Fruit fly (Drosophila melanogaster) whole organism, embryonic: ENCODE measurements around the gene AstC.

Experiments used
- BEAF-32 ChIP-seq: fragments of 200-800 bp; sonication (Bioruptor generic); optimal IDR thresholded peaks from 3 replicates; lab custom pipeline; 2017; ENCODE audit warnings: missing biosample characterization, missing genetic modification characterization, mild to moderate bottlenecking, moderate library complexity, missing genetic modification reagents
- Bdp1 ChIP-seq: fragments of 200-800 bp; sonication (Bioruptor generic); optimal IDR thresholded peaks from 3 replicates; lab custom pipeline; 2016; ENCODE audit warnings: missing biosample characterization, missing genetic modification characterization
- CG10543 ChIP-seq: fragments of 200-800 bp; sonication (Bioruptor generic); optimal IDR thresholded peaks from 3 replicates; lab custom pipeline; 2017; ENCODE audit warnings: missing biosample characterization, mild to moderate bottlenecking, missing genetic modification characterization, moderate library complexity
- CG10565 ChIP-seq: fragments of 200-800 bp; sonication (Bioruptor generic); optimal IDR thresholded peaks from 3 replicates; lab custom pipeline; 2016; ENCODE audit warnings: missing biosample characterization, mild to moderate bottlenecking, missing genetic modification characterization
- CG13775 ChIP-seq: fragments of 200-800 bp; sonication (Bioruptor generic); optimal IDR thresholded peaks from 3 replicates; lab custom pipeline; 2017; ENCODE audit warnings: missing biosample characterization, mild to moderate bottlenecking, missing genetic modification characterization
- CG14667 ChIP-seq: fragments of 200-800 bp; sonication (Bioruptor generic); IDR thresholded peaks from 2 replicates; pipeline ENCODE4 v1.3.6; 2022; ENCODE audit warnings: missing biosample characterization, missing genetic modification characterization
- CG15269 ChIP-seq: fragments of 200-800 bp; sonication (Bioruptor generic); optimal IDR thresholded peaks from 2 replicates; lab custom pipeline; 2018; ENCODE audit warnings: missing biosample characterization, mild to moderate bottlenecking, missing genetic modification characterization, moderate library complexity
- CG15514 ChIP-seq: fragments of 200-800 bp; sonication (Bioruptor generic); optimal IDR thresholded peaks from 3 replicates; lab custom pipeline; 2017; ENCODE audit warnings: missing biosample characterization, missing genetic modification characterization, mild to moderate bottlenecking, moderate library complexity, missing genetic modification reagents
- CG17361 ChIP-seq: fragments of 200-800 bp; sonication (Bioruptor generic); IDR thresholded peaks from 3 replicates; pipeline ENCODE4 v1.3.6; 2022; ENCODE audit warnings: missing biosample characterization, missing genetic modification characterization
- CG17612 ChIP-seq: fragments of 200-800 bp; sonication (Bioruptor generic); IDR thresholded peaks from 2 replicates; pipeline ENCODE4 v1.3.6; 2022; ENCODE audit warnings: missing biosample characterization, missing genetic modification characterization
- CG17802 ChIP-seq: fragments of 200-800 bp; sonication (Bioruptor generic); optimal IDR thresholded peaks from 2 replicates; lab custom pipeline; 2018; ENCODE audit warnings: missing biosample characterization, mild to moderate bottlenecking, missing genetic modification characterization, moderate library complexity
- CG18262 ChIP-seq: fragments of 200-800 bp; optimal IDR thresholded peaks from 3 replicates; lab custom pipeline; 2019; ENCODE audit warnings: missing biosample characterization, mild to moderate bottlenecking, missing genetic modification characterization, moderate library complexity
- CG18476 ChIP-seq: fragments of 200-800 bp; sonication (Bioruptor generic); optimal IDR thresholded peaks from 2 replicates; lab custom pipeline; 2016; ENCODE audit warnings: missing biosample characterization, mild to moderate bottlenecking, missing genetic modification characterization
- CG18599 ChIP-seq: fragments of 200-800 bp; sonication (Bioruptor generic); optimal IDR thresholded peaks from 3 replicates; lab custom pipeline; 2017; ENCODE audit warnings: missing biosample characterization, missing genetic modification characterization, mild to moderate bottlenecking, moderate library complexity, missing genetic modification reagents
- CG3726 ChIP-seq: fragments of 200-800 bp; sonication (Bioruptor generic); IDR thresholded peaks from 3 replicates; pipeline ENCODE4, ENCODE4 v1.3.6; 2022; ENCODE audit warnings: missing biosample characterization, missing genetic modification characterization
- CG4424 ChIP-seq: fragments of 200-800 bp; sonication (Bioruptor generic); optimal IDR thresholded peaks from 3 replicates; lab custom pipeline; 2016; ENCODE audit warnings: missing biosample characterization, missing genetic modification characterization
- CG5180 ChIP-seq: fragments of 200-800 bp; sonication (Bioruptor generic); optimal IDR thresholded peaks from 3 replicates; lab custom pipeline; 2017; ENCODE audit warnings: missing biosample characterization, missing genetic modification characterization, mild to moderate bottlenecking, moderate library complexity, missing genetic modification reagents
- CG6854 ChIP-seq: fragments of 200-800 bp; sonication (Bioruptor generic); optimal IDR thresholded peaks from 3 replicates; lab custom pipeline; 2017; ENCODE audit warnings: missing biosample characterization, mild to moderate bottlenecking, missing genetic modification characterization
- CG7357 ChIP-seq: fragments of 200-800 bp; sonication (Bioruptor generic); IDR thresholded peaks from 3 replicates; pipeline ENCODE4 v1.3.6; 2022; ENCODE audit warnings: missing biosample characterization, missing genetic modification characterization
- CG7928 ChIP-seq: fragments of 200-800 bp; sonication (Bioruptor generic); optimal IDR thresholded peaks from 2 replicates; lab custom pipeline; 2017; ENCODE audit warnings: missing biosample characterization, mild to moderate bottlenecking, missing genetic modification characterization
- CG8924 ChIP-seq: fragments of 200-800 bp; optimal IDR thresholded peaks from 3 replicates; lab custom pipeline; 2019; ENCODE audit warnings: missing biosample characterization, mild to moderate bottlenecking, missing genetic modification characterization, moderate library complexity
- Camta ChIP-seq: fragments of 200-800 bp; sonication (Bioruptor generic); optimal IDR thresholded peaks from 2 replicates; lab custom pipeline; 2016; ENCODE audit warnings: missing biosample characterization, missing genetic modification characterization
- Dll ChIP-seq: fragments of 200-800 bp; sonication (Bioruptor generic); IDR thresholded peaks from 4 replicates; pipeline ENCODE4 v1.3.6; 2022; ENCODE audit warnings: missing biosample characterization, missing genetic modification characterization; ENCODE audit not compliant: partially characterized antibody
- E2f1 ChIP-seq: fragments of 200-800 bp; sonication (Bioruptor generic); IDR thresholded peaks from 2 replicates; pipeline ENCODE4 v1.3.6; 2022; ENCODE audit warnings: missing biosample characterization, missing genetic modification characterization
- Elba2 ChIP-seq: fragments of 200-800 bp; sonication (Bioruptor generic); optimal IDR thresholded peaks from 3 replicates; lab custom pipeline; 2016; ENCODE audit warnings: missing biosample characterization, missing genetic modification characterization
- Lpt ChIP-seq: fragments of >200 bp; optimal IDR thresholded peaks from 2 replicates; lab custom pipeline; 2018; ENCODE audit warnings: missing biosample characterization, missing genetic modification characterization
- MBD-R2 ChIP-seq: fragments of 200-800 bp; sonication (Bioruptor generic); IDR thresholded peaks from 2 replicates; pipeline ENCODE4 v1.3.6; 2022; ENCODE audit warnings: missing biosample characterization, missing genetic modification characterization
- Neu2 ChIP-seq: fragments of 200-800 bp; sonication (Bioruptor generic); optimal IDR thresholded peaks from 3 replicates; lab custom pipeline; 2016; ENCODE audit warnings: missing biosample characterization, missing genetic modification characterization, borderline replicate concordance
- Ravus ChIP-seq: fragments of 200-800 bp; sonication (Bioruptor generic); IDR thresholded peaks from 2 replicates; pipeline ENCODE4 v1.3.6; 2022; ENCODE audit warnings: missing biosample characterization, missing genetic modification characterization
- Ssrp ChIP-seq: fragments of 200-800 bp; sonication (Bioruptor generic); optimal IDR thresholded peaks from 2 replicates; lab custom pipeline; 2018; ENCODE audit warnings: missing biosample characterization, mild to moderate bottlenecking, missing genetic modification characterization, moderate library complexity
- amos ChIP-seq: fragments of 200-800 bp; sonication (Bioruptor generic); IDR thresholded peaks from 2 replicates; pipeline ENCODE4 v1.3.6; 2022; ENCODE audit warnings: missing biosample characterization, missing genetic modification characterization; ENCODE audit not compliant: partially characterized antibody
- ara ChIP-seq: fragments of 200-800 bp; sonication (Bioruptor generic); IDR thresholded peaks from 2 replicates; pipeline ENCODE4 v1.3.6; 2022; ENCODE audit warnings: missing biosample characterization, missing genetic modification characterization
- bcd ChIP-seq: fragments of 200-800 bp; sonication (Bioruptor generic); optimal IDR thresholded peaks from 2 replicates; lab custom pipeline; 2017; ENCODE audit warnings: missing biosample characterization, mild to moderate bottlenecking, missing genetic modification characterization
- chif ChIP-seq, 2 experiments: fragments of 200-800 bp; sonication (Bioruptor generic); optimal IDR thresholded peaks; 3 replicates each; lab custom pipeline; 2016; ENCODE audit warnings: missing biosample characterization in 2 of 2, missing genetic modification characterization in 2 of 2
- crol ChIP-seq: fragments of 200-800 bp; sonication (Bioruptor generic); IDR thresholded peaks from 2 replicates; pipeline ENCODE4 v1.3.6; 2022; ENCODE audit warnings: missing biosample characterization, missing genetic modification characterization
- eyg ChIP-seq: fragments of 200-800 bp; sonication (Bioruptor generic); optimal IDR thresholded peaks from 3 replicates; lab custom pipeline; 2016; ENCODE audit warnings: missing biosample characterization, missing genetic modification characterization
- fd102C ChIP-seq: fragments of 200-800 bp; sonication (Bioruptor generic); optimal IDR thresholded peaks from 2 replicates; lab custom pipeline; 2018; ENCODE audit warnings: missing biosample characterization, mild to moderate bottlenecking, missing genetic modification characterization, moderate library complexity
- knrl ChIP-seq: fragments of 200-800 bp; sonication (Bioruptor generic); IDR thresholded peaks from 3 replicates; pipeline ENCODE4 v1.3.6; 2022; ENCODE audit warnings: missing biosample characterization, missing genetic modification characterization; ENCODE audit not compliant: partially characterized antibody
- lmd ChIP-seq: fragments of 200-800 bp; sonication (Bioruptor generic); IDR thresholded peaks from 2 replicates; pipeline ENCODE4 v1.3.6; 2022; ENCODE audit warnings: missing biosample characterization, missing genetic modification characterization
- prd ChIP-seq, 3 experiments: fragments of >200 bp in 2 of 3; fragments of 200-800 bp in 1 of 3; sonication (Bioruptor generic) in 1 of 3; optimal IDR thresholded peaks in 2 of 3; IDR thresholded peaks in 1 of 3; 2 replicates in 2 of 3; 3 replicates in 1 of 3; pipeline versions ENCODE4 v1.3.6 to Lab custom; 2017 to 2022; ENCODE audit warnings: missing biosample characterization in 1 of 3, missing genetic modification characterization in 1 of 3
- rib ChIP-seq: fragments of 200-800 bp; sonication (Bioruptor generic); IDR thresholded peaks from 2 replicates; pipeline ENCODE4 v1.3.6; 2022; ENCODE audit warnings: missing biosample characterization, missing genetic modification characterization
- shn ChIP-seq: fragments of 200-800 bp; sonication (Bioruptor generic); optimal IDR thresholded peaks from 3 replicates; lab custom pipeline; 2016; ENCODE audit warnings: missing biosample characterization, missing genetic modification characterization
- sim ChIP-seq: fragments of 200-800 bp; sonication (Bioruptor generic); IDR thresholded peaks from 2 replicates; pipeline ENCODE4 v1.3.6; 2022; ENCODE audit warnings: missing biosample characterization, missing genetic modification characterization
- slp2 ChIP-seq: fragments of 200-800 bp; sonication (Bioruptor generic); optimal IDR thresholded peaks from 2 replicates; lab custom pipeline; 2016; ENCODE audit warnings: missing biosample characterization, missing genetic modification characterization
- sr ChIP-seq: fragments of 200-800 bp; sonication (Bioruptor generic); IDR thresholded peaks from 3 replicates; pipeline ENCODE4 v1.3.6; 2022; ENCODE audit warnings: missing biosample characterization, missing genetic modification characterization
- stc ChIP-seq: fragments of 200-800 bp; sonication (Bioruptor generic); IDR thresholded peaks from 2 replicates; pipeline ENCODE4 v1.3.6; 2022; ENCODE audit warnings: missing biosample characterization, missing genetic modification characterization
- sug ChIP-seq: fragments of 200-800 bp; optimal IDR thresholded peaks from 2 replicates; lab custom pipeline; 2019; ENCODE audit warnings: missing biosample characterization, mild to moderate bottlenecking, missing genetic modification characterization, moderate library complexity
- twi ChIP-seq: fragments of 200-800 bp; optimal IDR thresholded peaks from 2 replicates; lab custom pipeline; 2019; ENCODE audit warnings: missing biosample characterization, mild to moderate bottlenecking, missing genetic modification characterization, moderate library complexity
- vvl ChIP-seq: fragments of 200-800 bp; sonication (Bioruptor generic); IDR thresholded peaks from 2 replicates; pipeline ENCODE4 v1.3.6; 2022; ENCODE audit warnings: missing biosample characterization, missing genetic modification characterization
- zfh1 ChIP-seq: fragments of 200-800 bp; sonication (Bioruptor generic); IDR thresholded peaks from 3 replicates; pipeline ENCODE4 v1.3.6; 2022; ENCODE audit warnings: missing biosample characterization, missing genetic modification characterization

Gene AstC

dm6 chr2L:11100516-11101061 lies 19.4 kb upstream of the AstC start, which contains the start of gene Ge-1 (continued):
- TF ChIP-seq CG18476 (GFP tag; lab: Kevin White, UChicago) (no peak), CG17612 (GFP tag; lab: Robert Waterston, UW) (no peak), E2f1 (GFP tag; lab: Robert Waterston, UW) (no peak), CG10565 (GFP tag; lab: Kevin White, UChicago) (no peak), chif (GFP tag; optimal IDR thresholded peaks at IDR 0.05; lab: Kevin White, UChicago) (no peak), rib (GFP tag; lab: Robert Waterston, UW) (peak; percentile 90), stc (GFP tag; lab: Robert Waterston, UW) (no peak), CG8924 (no peak), CG7357 (GFP tag; lab: Robert Waterston, UW) (no peak), sr (GFP tag; lab: Robert Waterston, UW) (no peak), CG3726 (GFP tag; lab: Robert Waterston, UW) (no peak), CG10543 (GFP tag; lab: Kevin White, UChicago) (no peak), Elba2 (no peak), Neu2 (no peak), zfh1 (no peak), CG18599 (GFP tag; lab: Kevin White, UChicago) (no peak), ara (GFP tag; lab: Robert Waterston, UW) (no peak), Camta (GFP tag; lab: Kevin White, UChicago) (no peak), BEAF-32 (GFP tag; lab: Kevin White, UChicago) (peak; percentile 63), CG5180 (GFP tag; lab: Kevin White, UChicago) (no peak), fd102C (GFP tag; lab: Kevin White, UChicago) (no peak), amos (peak; percentile 58), CG6854 (no peak), Dll (peak; percentile 54; the same call in 2 of the 4 replicates), CG15269 (no peak), Ssrp (tag; lab: Kevin White, UChicago) (no peak), Ravus (GFP tag; lab: Robert Waterston, UW) (no peak), slp2 (GFP tag; lab: Kevin White, UChicago) (no peak), lmd (GFP tag; lab: Robert Waterston, UW) (no peak), shn (no peak), Bdp1 (GFP tag; lab: Kevin White, UChicago) (no peak), MBD-R2 (GFP tag; lab: Robert Waterston, UW) (peak; percentile 82), eyg (GFP tag; lab: Kevin White, UChicago) (no peak), crol (no peak), CG14667 (GFP tag; lab: Robert Waterston, UW) (no peak), vvl (GFP tag; lab: Robert Waterston, UW) (no peak), CG4424 (GFP tag; lab: Kevin White, UChicago) (peak; percentile 19), twi (tag; lab: Kevin White, UChicago) (no peak), prd (optimal IDR thresholded peaks at IDR 0.05; lab: Kevin White, UChicago) (no peak), prd (GFP tag; IDR thresholded peaks at IDR 0.05; lab: Robert Waterston, UW) (peak; percentile 24; the same call in 1 of the 3 replicates), sug (no peak), CG17802 (tag; lab: Kevin White, UChicago) (no peak), bcd (GFP tag; lab: Kevin White, UChicago) (no peak), CG17361 (GFP tag; lab: Robert Waterston, UW) (no peak), knrl (0 out of 3 replicates have a peak, but pooled peaks have one; percentile 31), CG7928 (GFP tag; lab: Kevin White, UChicago) (peak; percentile 95), CG13775 (GFP tag; lab: Kevin White, UChicago) (no peak), CG18262 (tag; lab: Kevin White, UChicago) (no peak), CG15514 (peak; percentile 83), sim (no peak), Lpt (GFP tag; lab: Kevin White, UChicago) (no peak)
